Worm (Caenorhabditis elegans) whole organism, L3 larva: ENCODE results near the gene C38C6.3.

Source experiments
- aly-2 ChIP-seq: fragments of 150-350 bp; optimal IDR thresholded peaks from 2 replicates; lab custom pipeline; 2014; ENCODE audit warnings: missing biosample characterization, missing genetic modification characterization
- ceh-9 ChIP-seq: sonication (generic microtip); optimal IDR thresholded peaks from 2 replicates; lab custom pipeline; 2018; ENCODE audit warnings: missing biosample characterization, missing genetic modification characterization
- snpc-4 ChIP-seq: fragments of 150-350 bp; optimal IDR thresholded peaks from 2 replicates; lab custom pipeline; 2014; ENCODE audit warnings: missing biosample characterization, missing genetic modification characterization
- unc-39 ChIP-seq: sonication (generic microtip); optimal IDR thresholded peaks from 4 replicates; lab custom pipeline; 2017; ENCODE audit warnings: missing biosample characterization, missing genetic modification characterization

DNA sequence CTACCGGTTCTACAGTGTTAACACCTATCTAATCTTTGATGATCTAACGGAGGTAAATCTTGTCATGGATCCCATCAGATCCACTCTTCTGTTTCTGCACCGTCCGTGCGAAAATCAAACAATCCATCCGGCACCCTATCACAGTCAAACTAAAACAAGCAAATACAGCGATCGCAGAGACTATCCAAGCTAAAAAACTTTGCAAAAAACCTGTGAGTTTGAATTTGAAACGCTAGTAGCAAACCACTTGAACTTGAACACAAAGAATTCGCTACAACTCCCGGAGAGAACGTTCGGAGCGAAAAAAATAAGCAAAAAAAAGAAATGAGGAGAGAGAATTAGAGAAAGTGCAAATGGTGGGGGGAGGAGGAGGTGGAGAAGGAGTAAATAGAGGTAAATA, 35.7 kb downstream of the C38C6.3 start:
- TF ChIP-seq unc-39 (tag; lab: Kevin White, UChicago) (no peak), aly-2 (tag; lab: Kevin White, UChicago) (no peak), ceh-9 (tag; lab: Kevin White, UChicago) (no peak), snpc-4 (no peak)
